Fruit fly (Drosophila melanogaster) whole organism, prepupa: Measurements from ENCODE around the gene Rbf2.

Experiments used
- CG10669 ChIP-seq: fragments of 200-800 bp; sonication (Bioruptor generic); optimal IDR thresholded peaks from 3 replicates; lab custom pipeline; 2018; ENCODE audit warnings: missing biosample characterization, mild to moderate bottlenecking, missing genetic modification characterization, moderate library complexity
- Eip75B ChIP-seq: fragments of 200-800 bp; sonication (Bioruptor generic); optimal IDR thresholded peaks from 3 replicates; lab custom pipeline; 2016; ENCODE audit warnings: missing biosample characterization, missing genetic modification characterization
- Met ChIP-seq: fragments of 200-800 bp; sonication (Bioruptor generic); optimal IDR thresholded peaks from 3 replicates; lab custom pipeline; 2016; ENCODE audit warnings: missing biosample characterization, missing genetic modification characterization
- lz ChIP-seq: fragments of 200-800 bp; sonication (Bioruptor generic); optimal IDR thresholded peaks from 3 replicates; lab custom pipeline; 2016; ENCODE audit warnings: missing biosample characterization, missing genetic modification characterization

DNA sequence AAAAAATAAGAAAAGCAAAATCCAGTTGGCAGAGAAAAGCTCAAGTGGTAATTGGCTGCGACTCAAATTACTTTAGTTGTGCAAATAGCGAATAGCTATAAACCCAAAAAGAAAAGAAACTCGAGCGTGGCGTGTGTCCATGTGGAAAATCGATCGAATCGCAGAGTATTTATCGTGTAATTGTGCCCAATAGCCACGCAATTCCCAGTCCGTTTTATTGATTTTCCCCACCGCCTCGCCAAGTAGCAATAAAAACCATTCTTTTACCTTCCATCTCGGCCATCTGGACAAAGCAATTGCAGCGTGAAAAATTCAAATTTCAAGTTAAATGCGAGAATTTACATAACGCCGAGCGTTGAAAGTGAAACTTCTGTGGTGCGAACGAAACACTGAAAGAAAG is 29.7 kb upstream of the Rbf2 start:
- TF ChIP-seq Met (no peak), CG10669 (GFP tag; lab: Kevin White, UChicago) (no peak), Eip75B (no peak), lz (GFP tag; lab: Kevin White, UChicago) (no peak)
